Worm (Caenorhabditis elegans) whole organism, dauer: Measurements from ENCODE around the gene mltn-7.

Source experiments
- unc-62 ChIP-seq: sonication (generic microtip); optimal IDR thresholded peaks from 2 replicates; lab custom pipeline; 2017; ENCODE audit warnings: missing biosample characterization, missing genetic modification reagents, missing genetic modification characterization

Gene mltn-7

DNA sequence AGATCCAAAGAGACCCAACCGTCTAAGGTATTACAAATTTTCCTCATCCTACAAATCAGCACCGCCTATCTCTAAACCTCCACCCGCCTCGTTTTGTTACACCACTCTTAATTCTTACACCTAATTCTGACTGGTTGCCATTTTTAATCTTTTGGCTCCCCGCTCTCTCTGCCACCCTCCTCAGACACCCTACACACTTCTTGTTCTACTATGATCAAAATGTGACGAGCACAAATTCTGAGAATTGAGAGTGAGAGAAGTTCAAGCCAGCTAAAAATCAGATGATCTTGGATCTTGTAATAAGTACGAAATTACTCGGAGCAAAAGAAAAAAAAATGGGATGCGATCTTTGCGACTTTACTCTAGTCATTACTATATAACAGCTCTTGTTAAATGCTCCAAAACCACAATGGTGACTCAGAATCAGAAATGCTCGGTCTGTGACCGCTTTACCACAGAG, 34.1 kb downstream of the mltn-7 start, which contains the start of gene nhr-252:
nhr-252 (plus strand) TSS at position 410 of the 460 bp plus-strand sequence.
- TF ChIP-seq unc-62 (GFP tag; lab: Kevin White, UChicago) = no peak

DNA sequence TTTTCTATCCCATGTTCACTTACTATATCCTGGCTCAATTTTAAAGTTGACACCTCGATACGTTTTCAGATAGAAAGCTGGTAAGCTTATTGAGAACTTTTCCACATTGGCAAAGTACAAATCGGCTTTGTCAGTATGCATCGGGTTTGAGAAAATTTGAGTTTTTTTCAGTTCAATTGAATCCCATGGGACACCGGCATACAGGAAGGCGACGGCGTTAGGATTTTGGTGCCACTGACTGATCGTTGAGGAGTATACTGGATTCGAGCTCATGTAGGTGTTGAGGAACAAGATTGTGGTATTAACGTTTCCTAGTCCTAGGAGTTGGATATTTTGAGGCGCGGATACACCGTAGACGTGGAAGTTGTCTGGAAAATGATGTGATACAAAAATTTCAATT, 42.7 kb downstream of the mltn-7 start:
- TF ChIP-seq unc-62 (GFP tag; lab: Kevin White, UChicago) = no peak

DNA sequence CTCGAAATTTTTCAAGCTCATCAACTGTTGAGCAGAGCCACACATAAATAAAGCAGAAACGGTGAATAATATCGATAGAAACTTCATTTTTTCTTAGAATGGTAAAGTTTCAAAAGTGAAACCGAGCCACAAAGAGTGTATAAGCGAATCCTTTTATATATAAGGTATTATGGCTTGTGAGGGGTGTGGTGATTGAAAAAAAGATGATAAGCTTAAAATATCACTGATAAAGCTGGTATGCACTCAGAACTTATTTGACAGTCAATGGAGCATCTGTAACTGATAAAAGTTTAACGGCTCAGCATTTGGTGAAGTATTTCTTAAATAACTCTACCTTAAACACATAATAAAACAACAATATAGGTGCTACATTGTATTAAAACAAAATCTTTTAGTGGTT, 44.5 kb downstream of the mltn-7 start, which contains the start of gene dod-19:
dod-19 (minus strand) TSS at position 130 of the 400 bp plus-strand sequence.
- TF ChIP-seq unc-62 (GFP tag; lab: Kevin White, UChicago) = no peak

DNA sequence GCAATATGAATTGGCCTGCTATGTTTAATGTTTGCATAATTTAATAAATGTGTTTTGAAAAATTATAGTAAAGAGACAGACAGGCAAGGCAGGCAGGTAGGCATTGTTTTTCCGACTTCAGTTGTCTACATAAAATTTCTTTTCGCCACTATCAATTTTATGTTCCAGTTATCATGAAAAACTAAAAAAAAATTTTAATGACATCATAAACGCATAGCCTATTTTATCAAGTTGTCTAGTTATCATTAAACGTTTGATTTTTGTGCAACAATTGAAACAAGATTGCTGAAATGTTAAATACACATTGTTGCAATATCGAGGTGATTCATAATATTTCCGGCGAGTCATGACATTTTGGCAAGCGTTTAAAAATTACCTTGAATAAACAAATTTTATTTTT, 44.9 kb downstream of the mltn-7 start:
- no peak for TF ChIP-seq unc-62 (GFP tag; lab: Kevin White, UChicago)

DNA sequence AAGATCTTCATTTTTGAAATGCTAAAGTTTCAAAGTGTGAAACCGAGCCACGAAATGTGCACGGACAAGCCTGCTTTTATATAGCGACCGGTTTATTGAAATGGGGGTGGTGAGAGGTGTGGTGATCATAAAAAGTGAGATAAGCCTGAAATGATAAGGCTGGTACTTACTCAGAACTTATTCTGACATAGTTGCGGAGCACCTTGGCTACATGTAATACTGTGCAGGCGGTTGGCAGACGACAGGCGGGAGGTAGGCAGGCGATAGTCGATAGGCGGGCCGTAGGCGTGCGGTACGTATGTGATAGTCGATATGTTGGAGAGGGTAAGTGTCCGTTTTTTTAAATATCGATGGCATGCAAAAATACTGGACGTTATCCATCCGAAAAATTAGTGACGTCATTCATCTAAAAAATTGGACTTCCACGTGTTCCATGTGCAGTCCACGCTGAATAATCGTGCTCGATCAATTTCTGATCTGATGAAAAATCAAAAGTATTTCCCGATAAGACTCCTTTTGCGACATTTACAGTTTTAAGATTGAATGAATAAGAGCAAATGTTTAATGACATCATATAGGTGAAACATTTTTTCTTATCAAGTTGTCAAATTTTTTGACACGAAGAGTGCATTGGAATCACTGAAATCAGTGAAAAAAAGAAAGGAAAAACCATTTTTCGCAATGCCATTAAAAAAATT, 47.7 kb downstream of the mltn-7 start, which contains the start of gene irg-8:
irg-8 (minus strand) TSS at position 51 of the 698 bp plus-strand sequence.
- no peak for TF ChIP-seq unc-62 (GFP tag; lab: Kevin White, UChicago)

DNA sequence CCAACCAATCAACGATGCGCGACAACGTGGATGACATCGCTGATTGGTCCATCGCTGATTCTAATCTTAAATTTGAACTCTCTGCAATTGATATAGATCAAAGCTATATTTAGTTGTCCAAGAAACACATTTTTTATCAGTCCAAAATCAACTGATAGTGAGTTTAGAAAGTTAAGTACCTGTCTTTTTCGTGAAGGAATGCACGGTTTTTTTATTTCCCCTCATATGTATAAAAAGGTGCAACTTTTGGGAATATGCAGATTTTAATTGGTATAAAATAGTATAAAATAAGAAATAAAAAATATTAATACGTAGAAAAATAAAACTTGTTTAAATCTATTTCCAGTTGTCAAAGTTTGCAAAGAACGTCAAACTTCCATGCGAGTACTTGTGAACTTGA, 48.3 kb downstream of the mltn-7 start, which contains the start of gene Y39D8A.1:
Y39D8A.1 (plus strand) TSS at position 301 of the 400 bp plus-strand sequence.
- no peak for TF ChIP-seq unc-62 (GFP tag; lab: Kevin White, UChicago)

DNA sequence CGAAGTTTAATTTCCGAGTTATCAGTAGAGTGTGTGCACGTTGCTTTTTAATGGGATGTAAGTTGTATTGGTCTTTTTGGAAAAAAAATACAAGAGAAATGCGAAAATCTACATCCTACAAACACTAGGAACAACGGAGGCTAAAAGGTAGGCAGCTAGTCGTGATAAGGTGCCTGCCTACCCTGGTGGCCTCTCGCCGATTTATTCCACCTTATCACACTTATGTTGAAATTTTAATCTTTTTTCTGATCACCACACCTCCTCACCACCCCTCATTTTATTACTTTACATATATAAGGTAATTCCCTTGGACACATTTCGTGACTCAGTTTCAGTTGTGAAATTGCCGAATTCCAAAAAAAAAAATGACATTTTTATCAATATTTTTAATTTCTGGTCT, 52.0 kb downstream of the mltn-7 start, which contains the start of gene dod-20:
dod-20 (plus strand) TSS at position 301 of the 400 bp plus-strand sequence.
- TF ChIP-seq unc-62 (GFP tag; lab: Kevin White, UChicago) = no peak
